Worm (Caenorhabditis elegans): ENCODE results near the gene fbxa-164.

fbxa-164 gene

ce11 chrII:1568214-1568613 lies 45.7 kb downstream of the fbxa-164 start, which contains the start of gene fbxb-49:
Gene fbxb-49 (plus strand): TSS chrII:1568514.
- no peak for TF ChIP-seq nhr-11 (tag; optimal IDR thresholded peaks at IDR 0.05)
- TF ChIP-seq nhr-25 (tag; optimal IDR thresholded peaks at IDR 0.05) = no peak
- no peak for TF ChIP-seq nhr-77 (tag; optimal IDR thresholded peaks at IDR 0.05)
- no peak for TF ChIP-seq nhr-237 (tag; optimal IDR thresholded peaks at IDR 0.05)
- no peak for TF ChIP-seq ZK546.5 (tag; optimal IDR thresholded peaks at IDR 0.05)
- TF ChIP-seq eor-1 (tag; optimal IDR thresholded peaks at IDR 0.05) = no peak
- TF ChIP-seq hmg-11 (tag; optimal IDR thresholded peaks at IDR 0.05) = no peak
- TF ChIP-seq ceh-28 (tag; optimal IDR thresholded peaks at IDR 0.05) = no peak
- no peak for TF ChIP-seq lsy-12 (tag; optimal IDR thresholded peaks at IDR 0.05)
- no peak for TF ChIP-seq ama-1 (optimal IDR thresholded peaks at IDR 0.05)
- TF ChIP-seq pqm-1 (tag; optimal IDR thresholded peaks at IDR 0.05) = no peak
- TF ChIP-seq nhr-76 (tag; optimal IDR thresholded peaks at IDR 0.05) = no peak
- TF ChIP-seq ceh-82 (tag; optimal IDR thresholded peaks at IDR 0.05) = no peak
- TF ChIP-seq tbx-2 (tag; optimal IDR thresholded peaks at IDR 0.05) = no peak
- TF ChIP-seq fos-1 (tag; optimal IDR thresholded peaks at IDR 0.05) = no peak

ce11 chrII:1567646-1568045 lies 46.2 kb downstream of the fbxa-164 start, which contains the start of gene K05F6.8:
Gene K05F6.8 (minus strand): TSS chrII:1567746.
- TF ChIP-seq daf-12 (tag; optimal IDR thresholded peaks at IDR 0.05) = no peak
- no peak for TF ChIP-seq elt-2 (tag; optimal IDR thresholded peaks at IDR 0.05)
- no peak for TF ChIP-seq hmg-11 (tag; optimal IDR thresholded peaks at IDR 0.05)
- no peak for TF ChIP-seq nfya-1 (tag; optimal IDR thresholded peaks at IDR 0.05; ENCODE audit: insufficient read depth)
- TF ChIP-seq nhr-77 (tag; optimal IDR thresholded peaks at IDR 0.05) = no peak
- TF ChIP-seq nhr-25 (tag; optimal IDR thresholded peaks at IDR 0.05) = no peak
- TF ChIP-seq tbx-2 (tag; optimal IDR thresholded peaks at IDR 0.05) = no peak
- TF ChIP-seq ceh-28 (tag; optimal IDR thresholded peaks at IDR 0.05) = no peak
- TF ChIP-seq jun-1 (tag; optimal IDR thresholded peaks at IDR 0.05) = no peak
- TF ChIP-seq nhr-76 (tag; optimal IDR thresholded peaks at IDR 0.05) = no peak
- no peak for TF ChIP-seq ceh-9 (tag; optimal IDR thresholded peaks at IDR 0.05)
- no peak for TF ChIP-seq nhr-28 (tag; optimal IDR thresholded peaks at IDR 0.05)
- no peak for TF ChIP-seq egl-5 (tag; optimal IDR thresholded peaks at IDR 0.05)
- TF ChIP-seq elt-1 (tag; optimal IDR thresholded peaks at IDR 0.05) = no peak
- no peak for TF ChIP-seq lin-39 (tag; optimal IDR thresholded peaks at IDR 0.05)
- TF ChIP-seq ztf-11 (tag; optimal IDR thresholded peaks at IDR 0.05) = no peak

Data from whole organism, L3 larva.